Fruit fly (Drosophila melanogaster): ENCODE results near the gene CG3817.

The CG3817 gene

dm6 chr3R:14886011-14886534 lies 12.5 kb upstream of the CG3817 start, which contains the start of the genes Rrp6, CG33331 and CG33332 (continued):
- TF ChIP-seq cg (GFP tag; optimal IDR thresholded peaks at IDR 0.05) (peak; percentile 33), Deaf1 (tag; optimal IDR thresholded peaks at IDR 0.05) (no peak), Jarid2 (GFP tag; optimal IDR thresholded peaks at IDR 0.05) (no peak), CG13775 (GFP tag; optimal IDR thresholded peaks at IDR 0.05) (peak; percentile 68), zfh1 (GFP tag; IDR thresholded peaks at IDR 0.05) (peak; percentile 47; the same call in 1 of the 3 replicates), CG9727 (GFP tag; optimal IDR thresholded peaks at IDR 0.05) (peak; percentile 59), CG17359 (tag; optimal IDR thresholded peaks at IDR 0.05) (peak; percentile 68), CTCF (GFP tag; optimal IDR thresholded peaks at IDR 0.05) (peak; percentile 57), CG2129 (GFP tag; IDR thresholded peaks at IDR 0.05; ENCODE audit: partially characterized antibody) (no peak), Oaz (GFP tag; IDR thresholded peaks at IDR 0.05) (no peak), CG7928 (GFP tag; optimal IDR thresholded peaks at IDR 0.05) (peak; percentile 83), stc (GFP tag; IDR thresholded peaks at IDR 0.05) (no peak; the same call in 1 of the 2 replicates), salm (tag; optimal IDR thresholded peaks at IDR 0.05) (no peak), fd3F (GFP tag; optimal IDR thresholded peaks at IDR 0.05) (peak; percentile 80), Max (GFP tag; optimal IDR thresholded peaks at IDR 0.05) (peak; percentile 65), p53 (GFP tag; optimal IDR thresholded peaks at IDR 0.05) (peak; percentile 7)

- TF ChIP-seq E2f2 (GFP tag; IDR thresholded peaks at IDR 0.05) (peak; percentile 37), Atf3 (GFP tag; optimal IDR thresholded peaks at IDR 0.05) (no peak), phol (tag; optimal IDR thresholded peaks at IDR 0.05) (peak; percentile 34), Pdp1 (GFP tag; optimal IDR thresholded peaks at IDR 0.05) (peak in 1 of 2 experiments; percentile 98), CG12659 (GFP tag; optimal IDR thresholded peaks at IDR 0.05) (peak; percentile 23), YL-1 (GFP tag; optimal IDR thresholded peaks at IDR 0.05) (peak; percentile 97), sug (tag; optimal IDR thresholded peaks at IDR 0.05) (peak; percentile 25), CG9797 (GFP tag; optimal IDR thresholded peaks at IDR 0.05) (peak; percentile 10), CG6254 (GFP tag; optimal IDR thresholded peaks at IDR 0.05) (no peak), CG4617 (GFP tag; optimal IDR thresholded peaks at IDR 0.05; ENCODE audit: borderline replicate concordance) (peak; percentile 91), Tbp (GFP tag; optimal IDR thresholded peaks at IDR 0.05) (no peak), CG6175 (GFP tag; IDR thresholded peaks at IDR 0.05) (no peak), ewg (GFP tag; optimal IDR thresholded peaks at IDR 0.05) (peak; percentile 30), Dll (GFP tag; IDR thresholded peaks at IDR 0.05; ENCODE audit: partially characterized antibody) (0 out of 4 replicates have a peak, but pooled peaks have one; percentile 15), Myb (GFP tag; optimal IDR thresholded peaks at IDR 0.05) (no peak), Aef1 (GFP tag; IDR thresholded peaks at IDR 0.05) (no peak), CG6689 (GFP tag; IDR thresholded peaks at IDR 0.05) (no peak), Atf-2 (GFP tag; optimal IDR thresholded peaks at IDR 0.05) (no peak), CG32532 (GFP tag; IDR thresholded peaks at IDR 0.05) (no peak), Adf1 (GFP tag; IDR thresholded peaks at IDR 0.05) (peak; percentile 43), Jarid2 (GFP tag; optimal IDR thresholded peaks at IDR 0.05) (no peak), CG14710 (tag; optimal IDR thresholded peaks at IDR 0.05) (peak; percentile 100), CG12299 (tag; optimal IDR thresholded peaks at IDR 0.05) (no peak), CG2116 (GFP tag; optimal IDR thresholded peaks at IDR 0.05) (peak; percentile 35), CG14050 (GFP tag; IDR thresholded peaks at IDR 0.05) (no peak), Xbp1 (GFP tag; optimal IDR thresholded peaks at IDR 0.05) (no peak), CG17385 (GFP tag; optimal IDR thresholded peaks at IDR 0.05) (peak; percentile 50), kni (GFP tag; optimal IDR thresholded peaks at IDR 0.05) (no peak), sim (GFP tag; IDR thresholded peaks at IDR 0.05) (no peak), CG1792 (GFP tag; optimal IDR thresholded peaks at IDR 0.05) (no peak), unpg (GFP tag; optimal IDR thresholded peaks at IDR 0.05) (no peak), nmo (GFP tag; optimal IDR thresholded peaks at IDR 0.05) (peak; percentile 22), knrl (GFP tag; IDR thresholded peaks at IDR 0.05; ENCODE audit: partially characterized antibody) (no peak), lbe (GFP tag; optimal IDR thresholded peaks at IDR 0.05) (no peak)
Observed at dm6 chr3R:14890064-14890709, 8.4 kb upstream of the CG3817 start, which contains the start of the genes CycC and UQCR-C1. TSS of gene CycC (minus strand) at chr3R:14890205. TSS of gene UQCR-C1 (plus strand) at chr3R:14890231.
